Fruit fly (Drosophila melanogaster) whole organism, embryonic: ENCODE results near the gene CG33557.

Experiments
- Aef1 ChIP-seq: fragments of 200-800 bp; sonication (Bioruptor generic); IDR thresholded peaks from 3 replicates; pipeline ENCODE4 v1.3.6; 2022; ENCODE audit warnings: missing biosample characterization, missing genetic modification characterization
- CG10979 ChIP-seq: fragments of 200-800 bp; sonication (Bioruptor generic); optimal IDR thresholded peaks from 2 replicates; lab custom pipeline; 2018; ENCODE audit warnings: missing biosample characterization, mild to moderate bottlenecking, missing genetic modification characterization, moderate library complexity
- CG11723 ChIP-seq: fragments of 200-800 bp; sonication (Bioruptor generic); optimal IDR thresholded peaks from 2 replicates; lab custom pipeline; 2017; ENCODE audit warnings: missing biosample characterization, mild to moderate bottlenecking, missing genetic modification characterization
- CG12104 ChIP-seq: fragments of 200-800 bp; sonication (Bioruptor generic); optimal IDR thresholded peaks from 3 replicates; lab custom pipeline; 2016; ENCODE audit warnings: missing biosample characterization, missing genetic modification characterization
- CG12236 ChIP-seq: fragments of 200-800 bp; sonication (Bioruptor generic); optimal IDR thresholded peaks from 2 replicates; lab custom pipeline; 2016; ENCODE audit warnings: missing biosample characterization, missing genetic modification characterization
- CG13287 ChIP-seq: fragments of 200-800 bp; sonication (Bioruptor generic); IDR thresholded peaks from 2 replicates; pipeline ENCODE4 v1.3.6; 2022; ENCODE audit warnings: missing biosample characterization, missing genetic modification characterization; ENCODE audit not compliant: partially characterized antibody
- CG13424 ChIP-seq: fragments of 200-800 bp; sonication (Bioruptor generic); optimal IDR thresholded peaks from 2 replicates; lab custom pipeline; 2019; ENCODE audit warnings: missing biosample characterization, mild to moderate bottlenecking, missing genetic modification characterization, moderate library complexity
- CG13624 ChIP-seq: fragments of 200-800 bp; sonication (Bioruptor generic); optimal IDR thresholded peaks from 2 replicates; lab custom pipeline; 2016; ENCODE audit warnings: missing biosample characterization, missing genetic modification characterization
- CG14441 ChIP-seq: fragments of 200-800 bp; sonication (Bioruptor generic); IDR thresholded peaks from 2 replicates; pipeline ENCODE4 v1.3.6; 2022; ENCODE audit warnings: missing biosample characterization, missing genetic modification characterization
- CG1602 ChIP-seq: fragments of 200-800 bp; sonication (Bioruptor generic); optimal IDR thresholded peaks from 3 replicates; lab custom pipeline; 2016; ENCODE audit warnings: missing biosample characterization, missing genetic modification characterization
- CG1603 ChIP-seq: fragments of 200-800 bp; sonication (Bioruptor generic); optimal IDR thresholded peaks from 2 replicates; lab custom pipeline; 2019; ENCODE audit warnings: missing biosample characterization, mild to moderate bottlenecking, missing genetic modification characterization, moderate library complexity
- CG16815 ChIP-seq: fragments of 200-800 bp; sonication (Bioruptor generic); optimal IDR thresholded peaks from 3 replicates; lab custom pipeline; 2017; ENCODE audit warnings: missing biosample characterization, mild to moderate bottlenecking, missing genetic modification characterization
- CG17186 ChIP-seq: fragments of 200-800 bp; sonication (Bioruptor generic); optimal IDR thresholded peaks from 3 replicates; lab custom pipeline; 2017; ENCODE audit warnings: missing biosample characterization, missing genetic modification reagents, missing genetic modification characterization
- CG17802 ChIP-seq: fragments of 200-800 bp; sonication (Bioruptor generic); optimal IDR thresholded peaks from 2 replicates; lab custom pipeline; 2018; ENCODE audit warnings: missing biosample characterization, mild to moderate bottlenecking, missing genetic modification characterization, moderate library complexity
- CG1792 ChIP-seq: fragments of 200-800 bp; sonication (Bioruptor generic); optimal IDR thresholded peaks from 2 replicates; lab custom pipeline; 2016; ENCODE audit warnings: missing biosample characterization, missing genetic modification characterization
- CG2678 ChIP-seq: fragments of 200-800 bp; sonication (Bioruptor generic); optimal IDR thresholded peaks from 3 replicates; lab custom pipeline; 2019; ENCODE audit warnings: missing biosample characterization, mild to moderate bottlenecking, missing genetic modification characterization, moderate library complexity
- CG30403 ChIP-seq: fragments of 200-800 bp; sonication (Bioruptor generic); optimal IDR thresholded peaks from 3 replicates; lab custom pipeline; 2016; ENCODE audit warnings: missing biosample characterization, missing genetic modification characterization
- CG32772 ChIP-seq: fragments of 200-800 bp; sonication (Bioruptor generic); IDR thresholded peaks from 2 replicates; pipeline ENCODE4 v1.3.6; 2022; ENCODE audit warnings: missing biosample characterization, missing genetic modification characterization
- CG7839 ChIP-seq: fragments of 200-800 bp; sonication (Bioruptor generic); optimal IDR thresholded peaks from 3 replicates; lab custom pipeline; 2018; ENCODE audit warnings: missing biosample characterization, mild to moderate bottlenecking, missing genetic modification characterization, moderate library complexity
- CTCF ChIP-seq: fragments of 200-800 bp; sonication (Bioruptor generic); optimal IDR thresholded peaks from 2 replicates; lab custom pipeline; 2017; ENCODE audit warnings: missing biosample characterization, mild to moderate bottlenecking, missing genetic modification characterization, moderate library complexity
- Ets97D ChIP-seq: fragments of 200-800 bp; sonication (Bioruptor generic); optimal IDR thresholded peaks from 3 replicates; lab custom pipeline; 2016; ENCODE audit warnings: missing biosample characterization, missing genetic modification characterization
- Fer2 ChIP-seq: fragments of 200-800 bp; sonication (Bioruptor generic); optimal IDR thresholded peaks from 2 replicates; lab custom pipeline; 2018; ENCODE audit warnings: missing biosample characterization, mild to moderate bottlenecking, missing genetic modification characterization, moderate library complexity
- MBD-R2 ChIP-seq: fragments of 200-800 bp; sonication (Bioruptor generic); IDR thresholded peaks from 2 replicates; pipeline ENCODE4 v1.3.6; 2022; ENCODE audit warnings: missing biosample characterization, missing genetic modification characterization
- MESR4 ChIP-seq: fragments of 200-800 bp; sonication (Bioruptor generic); optimal IDR thresholded peaks from 2 replicates; lab custom pipeline; 2018; ENCODE audit warnings: missing biosample characterization, mild to moderate bottlenecking, missing genetic modification characterization, moderate library complexity
- Mad ChIP-seq: fragments of 200-800 bp; sonication (Bioruptor generic); optimal IDR thresholded peaks from 2 replicates; lab custom pipeline; 2016; ENCODE audit warnings: missing biosample characterization, missing genetic modification characterization
- Nf-YC ChIP-seq: fragments of 200-800 bp; optimal IDR thresholded peaks from 3 replicates; lab custom pipeline; 2019; ENCODE audit warnings: missing biosample characterization, mild to moderate bottlenecking, missing genetic modification characterization, moderate library complexity
- Poxn ChIP-seq: fragments of 200-800 bp; sonication (Bioruptor generic); IDR thresholded peaks from 2 replicates; pipeline ENCODE4 v1.3.6; 2022; ENCODE audit warnings: missing biosample characterization, missing genetic modification characterization
- amos ChIP-seq: fragments of 200-800 bp; sonication (Bioruptor generic); IDR thresholded peaks from 2 replicates; pipeline ENCODE4 v1.3.6; 2022; ENCODE audit warnings: missing biosample characterization, missing genetic modification characterization; ENCODE audit not compliant: partially characterized antibody
- cg ChIP-seq: fragments of 200-800 bp; sonication (Bioruptor generic); optimal IDR thresholded peaks from 3 replicates; lab custom pipeline; 2019; ENCODE audit warnings: missing biosample characterization, mild to moderate bottlenecking, missing genetic modification characterization, moderate library complexity
- chif ChIP-seq, 2 experiments: fragments of 200-800 bp; sonication (Bioruptor generic); optimal IDR thresholded peaks; 3 replicates each; lab custom pipeline; 2016; ENCODE audit warnings: missing biosample characterization in 2 of 2, missing genetic modification characterization in 2 of 2
- ci ChIP-seq: fragments of 200-800 bp; sonication (Bioruptor generic); IDR thresholded peaks from 3 replicates; pipeline ENCODE4 v1.3.6; 2022; ENCODE audit warnings: missing biosample characterization, missing genetic modification characterization
- danr ChIP-seq: fragments of 200-800 bp; sonication (Bioruptor generic); IDR thresholded peaks from 2 replicates; pipeline ENCODE4 v1.3.6; 2022; ENCODE audit warnings: missing biosample characterization, missing genetic modification characterization
- dpn ChIP-seq, 2 experiments: fragments of 200-800 bp; sonication (Bioruptor generic); optimal IDR thresholded peaks; 3 replicates each; lab custom pipeline; 2016; ENCODE audit warnings: missing biosample characterization in 2 of 2, missing genetic modification characterization in 2 of 2
- en ChIP-seq: fragments of 200-800 bp; sonication (Bioruptor generic); optimal IDR thresholded peaks from 2 replicates; lab custom pipeline; 2016; ENCODE audit warnings: missing biosample characterization, missing genetic modification characterization
- esg ChIP-seq: fragments of 200-800 bp; sonication (Bioruptor generic); conservative IDR thresholded peaks from 2 replicates; pipeline ENCODE4 v1.3.6; 2022; ENCODE audit warnings: missing biosample characterization, missing genetic modification characterization
- gem ChIP-seq: fragments of 200-800 bp; sonication (Bioruptor generic); optimal IDR thresholded peaks from 2 replicates; lab custom pipeline; 2019; ENCODE audit warnings: missing biosample characterization, mild to moderate bottlenecking, missing genetic modification characterization, moderate library complexity
- grau ChIP-seq: fragments of 200-800 bp; optimal IDR thresholded peaks from 3 replicates; lab custom pipeline; 2019; ENCODE audit warnings: missing biosample characterization, mild to moderate bottlenecking, missing genetic modification characterization, moderate library complexity
- jing ChIP-seq: fragments of 200-800 bp; sonication (Bioruptor generic); optimal IDR thresholded peaks from 2 replicates; lab custom pipeline; 2018; ENCODE audit warnings: missing biosample characterization, mild to moderate bottlenecking, missing genetic modification characterization
- kay ChIP-seq: fragments of 200-800 bp; sonication (Bioruptor generic); optimal IDR thresholded peaks from 2 replicates; lab custom pipeline; 2016; ENCODE audit warnings: missing biosample characterization, missing genetic modification characterization
- lab ChIP-seq: fragments of 200-800 bp; sonication (Bioruptor generic); optimal IDR thresholded peaks from 3 replicates; lab custom pipeline; 2017; ENCODE audit warnings: missing biosample characterization, missing genetic modification characterization, mild to moderate bottlenecking, moderate library complexity, missing genetic modification reagents
- lilli ChIP-seq: fragments of 200-800 bp; sonication (Bioruptor generic); optimal IDR thresholded peaks from 3 replicates; lab custom pipeline; 2016; ENCODE audit warnings: missing biosample characterization, missing genetic modification characterization
- nerfin-2 ChIP-seq: fragments of 200-800 bp; sonication (Bioruptor generic); IDR thresholded peaks from 2 replicates; pipeline ENCODE4 v1.3.6; 2022; ENCODE audit warnings: missing biosample characterization, missing genetic modification characterization; ENCODE audit not compliant: partially characterized antibody
- phol ChIP-seq: fragments of 200-800 bp; sonication (Bioruptor generic); optimal IDR thresholded peaks from 3 replicates; lab custom pipeline; 2018; ENCODE audit warnings: missing biosample characterization, mild to moderate bottlenecking, missing genetic modification characterization, moderate library complexity
- repo ChIP-seq: fragments of 200-800 bp; sonication (Bioruptor generic); optimal IDR thresholded peaks from 2 replicates; lab custom pipeline; 2016; ENCODE audit warnings: missing biosample characterization, missing genetic modification characterization
- sc ChIP-seq, 3 experiments: fragments of >200 bp in 2 of 3; fragments of 200-800 bp in 1 of 3; sonication (Bioruptor generic) in 1 of 3; optimal IDR thresholded peaks; 2 replicates in 2 of 3; 3 replicates in 1 of 3; lab custom pipeline; 2017; ENCODE audit warnings: mild to moderate bottlenecking in 1 of 3, missing biosample characterization in 1 of 3, missing genetic modification characterization in 1 of 3, missing genetic modification reagents in 1 of 3
- shn ChIP-seq: fragments of 200-800 bp; sonication (Bioruptor generic); optimal IDR thresholded peaks from 3 replicates; lab custom pipeline; 2016; ENCODE audit warnings: missing biosample characterization, missing genetic modification characterization
- sna ChIP-seq: fragments of 200-800 bp; sonication (Bioruptor generic); IDR thresholded peaks from 2 replicates; pipeline ENCODE4 v1.3.6; 2022; ENCODE audit warnings: missing biosample characterization, missing genetic modification characterization; ENCODE audit not compliant: partially characterized antibody
- trem ChIP-seq: fragments of 200-800 bp; optimal IDR thresholded peaks from 3 replicates; lab custom pipeline; 2019; ENCODE audit warnings: missing biosample characterization, mild to moderate bottlenecking, missing genetic modification characterization, moderate library complexity
- z ChIP-seq: fragments of 200-800 bp; sonication (Bioruptor generic); IDR thresholded peaks from 3 replicates; pipeline ENCODE4 v1.3.6; 2022; ENCODE audit warnings: missing biosample characterization, missing genetic modification characterization

CG33557 gene

DNA sequence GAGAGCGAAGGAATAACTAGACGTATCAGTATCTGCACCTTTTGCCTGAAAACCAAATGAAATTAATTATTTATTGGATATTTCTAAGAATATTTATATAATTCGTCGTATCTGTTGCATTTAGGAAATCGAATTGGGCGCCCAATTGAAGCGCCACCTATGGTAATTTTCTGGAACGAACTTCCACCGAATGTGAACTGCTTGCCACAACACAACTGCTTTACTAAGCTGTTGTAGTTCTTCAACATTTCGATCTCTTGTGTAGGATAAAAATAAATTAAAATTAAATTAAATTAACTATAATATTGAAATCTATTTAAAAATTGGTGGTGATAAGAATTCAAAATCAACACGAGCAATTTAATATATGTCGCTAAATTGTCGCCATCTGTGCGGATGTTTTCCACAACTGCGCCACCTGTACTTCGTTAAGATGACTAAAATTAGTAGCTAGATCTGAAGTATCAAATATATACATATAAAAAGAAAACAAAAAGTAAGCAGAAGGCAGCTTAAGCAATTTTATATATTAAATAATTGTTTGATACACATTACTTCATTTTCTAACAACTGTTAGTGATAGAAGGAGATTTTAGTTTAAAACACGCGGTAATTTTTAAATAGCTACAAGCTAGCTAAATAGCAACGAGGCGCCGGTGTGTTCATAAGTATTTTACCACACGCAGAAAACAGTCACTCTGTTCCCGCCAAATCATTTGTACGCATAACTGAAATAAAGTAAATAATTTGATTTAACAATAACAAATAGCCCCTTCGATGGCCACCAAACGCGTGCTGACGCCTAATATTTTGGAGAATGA is 994 bp downstream of the CG33557 start, which contains the start of gene Dna2 (continued):
- TF ChIP-seq nerfin-2 (GFP tag; lab: Robert Waterston, UW) (no peak), Mad (GFP tag; lab: Kevin White, UChicago) (no peak), CG11723 (no peak), z (GFP tag; lab: Robert Waterston, UW) (no peak), gem (peak; percentile 24), jing (GFP tag; lab: Kevin White, UChicago) (no peak), amos (GFP tag; lab: Robert Waterston, UW) (no peak), CG1602 (GFP tag; lab: Kevin White, UChicago) (peak; percentile 24), CG14441 (GFP tag; lab: Robert Waterston, UW) (no peak), CG13424 (no peak), ci (GFP tag; lab: Robert Waterston, UW) (no peak), CG30403 (GFP tag; lab: Kevin White, UChicago) (peak; percentile 11), CG7839 (peak; percentile 35), kay (no peak), danr (GFP tag; lab: Robert Waterston, UW) (no peak), sna (GFP tag; lab: Robert Waterston, UW) (no peak), MBD-R2 (GFP tag; lab: Robert Waterston, UW) (peak; percentile 17; the same call in 1 of the 2 replicates), CG1603 (no peak), MESR4 (GFP tag; lab: Kevin White, UChicago) (no peak), sc (optimal IDR thresholded peaks at IDR 0.05; lab: Kevin White, UChicago) (no peak), sc (GFP tag; optimal IDR thresholded peaks at IDR 0.05; lab: Kevin White, UChicago) (no peak), repo (GFP tag; lab: Kevin White, UChicago) (no peak), lilli (no peak), esg (no peak), CG13624 (GFP tag; lab: Kevin White, UChicago) (no peak), CG17802 (tag; lab: Kevin White, UChicago) (no peak), dpn (GFP tag; optimal IDR thresholded peaks at IDR 0.05; lab: Kevin White, UChicago) (peak in 1 of 2 experiments; percentile 13), CG12104 (no peak), trem (tag; lab: Kevin White, UChicago) (peak; percentile 21), cg (GFP tag; lab: Kevin White, UChicago) (no peak), CG2678 (tag; lab: Kevin White, UChicago) (no peak), Nf-YC (tag; lab: Kevin White, UChicago) (peak; percentile 20), grau (tag; lab: Kevin White, UChicago) (peak; percentile 25), lab (GFP tag; lab: Kevin White, UChicago) (no peak), CG16815 (GFP tag; lab: Kevin White, UChicago) (no peak), chif (GFP tag; optimal IDR thresholded peaks at IDR 0.05; lab: Kevin White, UChicago) (no peak), shn (no peak), en (GFP tag; lab: Kevin White, UChicago) (no peak), CG32772 (GFP tag; lab: Robert Waterston, UW) (0 out of 2 replicates have a peak, but pooled peaks have one; percentile 23), CG12236 (GFP tag; lab: Kevin White, UChicago) (no peak), CG10979 (no peak), CTCF (GFP tag; lab: Kevin White, UChicago) (peak; percentile 95), Ets97D (GFP tag; lab: Kevin White, UChicago) (peak; percentile 0), Aef1 (0 out of 3 replicates have a peak, but pooled peaks have one; percentile 34), Fer2 (tag; lab: Kevin White, UChicago) (no peak), Poxn (GFP tag; lab: Robert Waterston, UW) (no peak), CG17186 (no peak), CG13287 (GFP tag; lab: Robert Waterston, UW) (no peak), CG1792 (GFP tag; lab: Kevin White, UChicago) (no peak), phol (tag; lab: Kevin White, UChicago) (peak; percentile 36)
